Worm (Caenorhabditis elegans): ENCODE results near the gene str-205.

DNA sequence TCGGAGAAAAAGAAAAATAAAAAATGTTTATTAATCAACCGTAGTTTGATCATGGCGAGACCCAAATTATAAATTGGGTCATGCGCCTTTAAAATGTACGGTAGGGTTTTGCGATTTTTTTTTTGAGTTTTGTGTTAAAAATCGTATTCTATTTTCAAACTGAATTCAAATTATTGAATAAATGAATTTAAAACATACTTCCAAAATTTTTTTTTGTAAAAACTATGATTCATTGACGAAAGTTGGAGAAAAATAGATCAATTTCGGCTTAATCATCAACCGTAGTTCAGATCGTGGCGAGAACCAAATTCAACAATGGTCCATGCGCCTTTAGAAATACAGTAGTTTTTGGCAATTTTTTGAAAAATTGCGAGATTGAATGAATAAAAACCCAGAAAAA lies 33.9 kb upstream of the str-205 start:
- no peak for TF ChIP-seq nhr-12 (tag; optimal IDR thresholded peaks at IDR 0.05)
- no peak for TF ChIP-seq cnd-1 (tag; optimal IDR thresholded peaks at IDR 0.05)
- TF ChIP-seq nhr-76 (tag; optimal IDR thresholded peaks at IDR 0.05), result no peak
- no peak for TF ChIP-seq unc-39 (tag; optimal IDR thresholded peaks at IDR 0.05)
- no peak for TF ChIP-seq unc-62 (GFP tag; optimal IDR thresholded peaks at IDR 0.05)
- no peak for TF ChIP-seq lin-13 (tag; optimal IDR thresholded peaks at IDR 0.05)
- TF ChIP-seq nhr-237 (tag; optimal IDR thresholded peaks at IDR 0.05), result no peak
